Worm (Caenorhabditis elegans) whole organism, L1 larva: ENCODE measurements around the gene fbxa-104.

ENCODE experiments used
- C04F5.9 ChIP-seq: sonication (generic microtip); optimal IDR thresholded peaks from 2 replicates; lab custom pipeline; 2016; ENCODE audit warnings: missing genetic modification characterization, missing compliant biosample characterization
- F16B12.6 ChIP-seq: fragments of 150-350 bp; optimal IDR thresholded peaks from 2 replicates; lab custom pipeline; 2014; ENCODE audit warnings: missing biosample characterization, missing genetic modification characterization
- aha-1 ChIP-seq: fragments of 150-350 bp; optimal IDR thresholded peaks from 2 replicates; lab custom pipeline; 2014; ENCODE audit warnings: missing biosample characterization, missing genetic modification characterization
- aly-2 ChIP-seq: fragments of 150-350 bp; optimal IDR thresholded peaks from 2 replicates; lab custom pipeline; 2014; ENCODE audit warnings: missing biosample characterization, missing genetic modification characterization
- ama-1 ChIP-seq: fragments of 150-350 bp; optimal IDR thresholded peaks from 2 replicates; lab custom pipeline; 2014
- ces-1 ChIP-seq: fragments of 150-350 bp; optimal IDR thresholded peaks from 2 replicates; lab custom pipeline; 2014; ENCODE audit warnings: missing biosample characterization, missing genetic modification reagents, missing genetic modification characterization
- dpl-1 ChIP-seq, 3 experiments: fragments of 150-350 bp in 2 of 3; sonication (generic microtip) in 1 of 3; optimal IDR thresholded peaks; 2 replicates each; lab custom pipeline; 2014 to 2017; ENCODE audit warnings: missing biosample characterization in 3 of 3, missing genetic modification characterization in 3 of 3, missing genetic modification reagents in 3 of 3
- dsc-1 ChIP-seq: sonication (generic microtip); optimal IDR thresholded peaks from 2 replicates; lab custom pipeline; 2016; ENCODE audit warnings: mild to moderate bottlenecking, missing genetic modification characterization, missing compliant biosample characterization
- efl-1 ChIP-seq, 4 experiments: fragments of 150-350 bp; optimal IDR thresholded peaks in 3 of 4; peaks in 1 of 4; 1 replicate in 1 of 4; 2 replicates in 3 of 4; lab custom pipeline; 2014; ENCODE audit warnings: missing biosample characterization in 2 of 4, missing genetic modification characterization in 2 of 4, missing genetic modification reagents in 2 of 4
- elt-2 ChIP-seq: sonication (generic microtip); optimal IDR thresholded peaks from 2 replicates; lab custom pipeline; 2016; ENCODE audit warnings: missing genetic modification characterization, mild to moderate bottlenecking, inconsistent platforms, missing compliant biosample characterization, missing genetic modification reagents
- elt-3 ChIP-seq, 6 experiments: fragments of 150-350 bp in 1 of 6; sonication (generic microtip); optimal IDR thresholded peaks; 2 replicates each; lab custom pipeline; 2017 to 2018; ENCODE audit warnings: missing biosample characterization in 6 of 6, missing genetic modification characterization in 6 of 6, inconsistent platforms in 1 of 6
- ets-5 ChIP-seq: fragments of 200-800 bp; sonication (Bioruptor generic); IDR thresholded peaks from 2 replicates; pipeline ENCODE4 v1.3.6; 2022; ENCODE audit warnings: missing genetic modification characterization, missing compliant biosample characterization
- fkh-4 ChIP-seq: sonication (generic microtip); optimal IDR thresholded peaks from 2 replicates; lab custom pipeline; 2016; ENCODE audit warnings: missing compliant biosample characterization, missing genetic modification characterization, borderline replicate concordance
- fos-1 ChIP-seq: fragments of 150-350 bp; optimal IDR thresholded peaks from 2 replicates; lab custom pipeline; 2014; ENCODE audit warnings: missing biosample characterization, missing genetic modification characterization
- grh-1 ChIP-seq: fragments of 200-800 bp; sonication (Bioruptor generic); IDR thresholded peaks from 2 replicates; pipeline ENCODE4 v1.3.6; 2022; ENCODE audit warnings: missing genetic modification reagents, missing genetic modification characterization, missing compliant biosample characterization
- hlh-17 ChIP-seq: fragments of 200-800 bp; sonication (Bioruptor generic); optimal IDR thresholded peaks from 2 replicates; lab custom pipeline; 2018; ENCODE audit warnings: missing genetic modification characterization, mild to moderate bottlenecking, missing compliant biosample characterization, moderate library complexity, borderline replicate concordance
- hlh-4 ChIP-seq: sonication (generic microtip); optimal IDR thresholded peaks from 2 replicates; lab custom pipeline; 2016; ENCODE audit warnings: mild to moderate bottlenecking, missing genetic modification characterization, missing compliant biosample characterization
- hpl-2 ChIP-seq: fragments of 150-350 bp; optimal IDR thresholded peaks from 2 replicates; lab custom pipeline; 2014; ENCODE audit warnings: missing biosample characterization, missing genetic modification reagents, missing genetic modification characterization
- isw-1 ChIP-seq: fragments of 200-800 bp; sonication (Bioruptor generic); IDR thresholded peaks from 2 replicates; pipeline ENCODE4 v1.3.6; 2022; ENCODE audit warnings: missing genetic modification characterization, missing compliant biosample characterization
- lir-3 ChIP-seq: sonication (generic microtip); optimal IDR thresholded peaks from 2 replicates; lab custom pipeline; 2016; ENCODE audit warnings: mild to moderate bottlenecking, missing genetic modification characterization, moderate library complexity, missing compliant biosample characterization; ENCODE audit not compliant: poor library complexity
- mab-9 ChIP-seq: fragments of 200-800 bp; sonication (Bioruptor generic); IDR thresholded peaks from 2 replicates; pipeline ENCODE4 v1.3.6; 2022; ENCODE audit warnings: missing genetic modification reagents, missing genetic modification characterization, missing compliant biosample characterization
- mdl-1 ChIP-seq, 2 experiments: fragments of 150-350 bp; optimal IDR thresholded peaks; 2 replicates each; lab custom pipeline; 2014 to 2017; ENCODE audit warnings: missing biosample characterization in 2 of 2, missing genetic modification characterization in 2 of 2, inconsistent platforms in 1 of 2
- mef-2 ChIP-seq: fragments of 150-350 bp; optimal IDR thresholded peaks from 2 replicates; lab custom pipeline; 2014; ENCODE audit warnings: missing biosample characterization, missing genetic modification characterization
- nhr-11 ChIP-seq: fragments of 150-350 bp; optimal IDR thresholded peaks from 2 replicates; lab custom pipeline; 2014; ENCODE audit warnings: missing biosample characterization, missing genetic modification characterization
- nhr-28 ChIP-seq: fragments of 150-350 bp; optimal IDR thresholded peaks from 2 replicates; lab custom pipeline; 2014; ENCODE audit warnings: missing biosample characterization, missing genetic modification characterization
- nhr-71 ChIP-seq: sonication (generic microtip); optimal IDR thresholded peaks from 2 replicates; lab custom pipeline; 2016; ENCODE audit warnings: mild to moderate bottlenecking, missing genetic modification characterization, moderate library complexity, missing compliant biosample characterization
- pax-3 ChIP-seq: fragments of 200-800 bp; sonication (Bioruptor generic); optimal IDR thresholded peaks from 2 replicates; lab custom pipeline; 2018; ENCODE audit warnings: mild to moderate bottlenecking, missing genetic modification characterization, moderate library complexity, missing compliant biosample characterization
- skn-1 ChIP-seq: fragments of 150-350 bp; optimal IDR thresholded peaks from 2 replicates; lab custom pipeline; 2014; ENCODE audit warnings: missing biosample characterization, missing genetic modification characterization
- sup-37 ChIP-seq: fragments of 200-800 bp; sonication (Bioruptor generic); optimal IDR thresholded peaks from 2 replicates; lab custom pipeline; 2018; ENCODE audit warnings: mild to moderate bottlenecking, missing genetic modification characterization, missing compliant biosample characterization
- swsn-7 ChIP-seq: sonication (generic microtip); optimal IDR thresholded peaks from 2 replicates; lab custom pipeline; 2016; ENCODE audit warnings: missing genetic modification characterization, missing compliant biosample characterization
- unc-30 ChIP-seq: sonication (generic microtip); optimal IDR thresholded peaks from 2 replicates; lab custom pipeline; 2017; ENCODE audit warnings: missing biosample characterization, missing genetic modification characterization
- unc-62 ChIP-seq: fragments of 150-350 bp; optimal IDR thresholded peaks from 2 replicates; lab custom pipeline; 2014; ENCODE audit warnings: missing biosample characterization, missing genetic modification reagents, missing genetic modification characterization
- unc-86 ChIP-seq: sonication (generic microtip); optimal IDR thresholded peaks from 2 replicates; lab custom pipeline; 2016; ENCODE audit warnings: missing genetic modification characterization, missing compliant biosample characterization
- xbp-1 ChIP-seq: sonication (generic microtip); optimal IDR thresholded peaks from 2 replicates; lab custom pipeline; 2016; ENCODE audit warnings: missing genetic modification characterization, missing compliant biosample characterization
- zip-4 ChIP-seq: fragments of 200-800 bp; sonication (Bioruptor generic); optimal IDR thresholded peaks from 2 replicates; lab custom pipeline; 2018; ENCODE audit warnings: mild to moderate bottlenecking, missing genetic modification characterization, moderate library complexity, missing compliant biosample characterization

Gene fbxa-104

DNA sequence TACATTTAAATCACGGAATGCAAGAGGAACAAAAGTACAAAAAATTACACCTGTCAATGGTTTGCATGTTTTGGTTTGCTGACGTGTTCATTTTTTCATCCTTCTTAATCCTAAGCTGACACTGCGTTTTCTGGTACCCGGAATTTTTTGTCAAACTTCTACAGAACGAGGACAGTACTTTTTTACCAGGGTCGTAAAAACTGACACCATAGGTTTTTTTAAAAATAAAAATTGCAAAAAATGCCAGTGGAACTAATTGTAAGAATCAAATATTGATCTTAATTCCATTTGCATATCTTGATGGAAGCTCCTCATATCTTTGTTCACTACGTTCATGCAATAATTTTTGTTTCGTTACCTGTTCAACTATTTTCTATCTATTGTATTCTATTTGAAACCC, 18.6 kb downstream of the fbxa-104 start, which contains the start of gene srh-258:
Gene srh-258, plus strand, starts transcription at position 301 of the 400 bp plus-strand sequence.
- no peak for TF ChIP-seq C04F5.9 (tag; lab: Kevin White, UChicago)
- TF ChIP-seq nhr-71 (tag; lab: Kevin White, UChicago) = no peak
- no peak for TF ChIP-seq F16B12.6
- TF ChIP-seq mab-9 (GFP tag; lab: Robert Waterston, UW) = no peak
- TF ChIP-seq lir-3 (tag; lab: Kevin White, UChicago) = no peak
- TF ChIP-seq xbp-1 (tag; lab: Kevin White, UChicago) = no peak
- TF ChIP-seq pax-3 (tag; lab: Kevin White, UChicago) = no peak
- TF ChIP-seq sup-37 = no peak

ce11 chrV:15401856-15402314, 21.6 kb downstream of the fbxa-104 start, which contains the start of gene fbxa-135:
Gene fbxa-135 (plus strand): TSS chrV:15402264.
- TF ChIP-seq dpl-1 (GFP tag; optimal IDR thresholded peaks at IDR 0.05; lab: Kevin White, UChicago) = no peak
- peak; percentile 3 for TF ChIP-seq elt-2
- TF ChIP-seq, all 84 proteins: peak for 1

DNA sequence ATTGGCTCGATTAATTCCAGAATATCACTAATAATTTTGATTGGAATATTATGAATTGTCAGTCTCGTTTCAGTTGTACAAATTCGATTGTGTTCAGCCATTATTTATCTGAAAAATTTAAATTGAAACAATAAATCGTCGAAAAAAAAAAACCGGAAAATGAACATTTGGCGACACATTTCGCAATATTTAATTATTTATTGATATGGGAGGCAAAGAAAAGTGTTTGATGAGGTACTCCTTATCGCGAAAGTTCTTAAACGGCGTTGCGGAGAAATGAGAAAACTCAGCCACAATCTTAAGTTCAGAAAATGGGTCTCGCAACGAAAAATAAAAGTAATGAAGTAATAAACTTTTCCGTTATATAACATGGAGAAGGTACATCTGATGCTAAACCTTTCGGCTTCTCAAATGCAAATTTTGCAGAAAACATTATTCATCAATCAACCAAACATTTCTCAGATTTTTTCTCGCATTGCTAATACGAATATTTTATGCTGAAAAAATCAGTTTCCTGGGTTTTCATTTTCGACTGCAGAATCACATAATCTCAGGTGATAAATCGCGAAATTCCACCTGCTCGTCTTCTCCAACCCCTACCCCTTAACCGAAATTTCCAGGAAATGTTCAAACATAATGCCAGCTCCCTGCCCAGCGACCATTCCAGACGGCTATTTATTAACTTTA, 23.6 kb downstream of the fbxa-104 start, which contains the start of the genes T06E6.15 and sri-7:
Gene T06E6.15, minus strand, starts transcription at position 101 of the 687 bp plus-strand sequence.
Gene sri-7, plus strand, starts transcription at position 637 of the 687 bp plus-strand sequence.
- TF ChIP-seq efl-1 (optimal IDR thresholded peaks at IDR 0.05; lab: Kevin White, UChicago) (no peak), efl-1 (GFP tag; optimal IDR thresholded peaks at IDR 0.05 in 1 of 2; lab: Kevin White, UChicago) (peak in 1 of 2 experiments; percentile 40), hlh-4 (tag; lab: Kevin White, UChicago) (peak; percentile 89), hlh-17 (GFP tag; lab: Kevin White, UChicago) (no peak)
- TF ChIP-seq, all 84 proteins: peak for 2

DNA sequence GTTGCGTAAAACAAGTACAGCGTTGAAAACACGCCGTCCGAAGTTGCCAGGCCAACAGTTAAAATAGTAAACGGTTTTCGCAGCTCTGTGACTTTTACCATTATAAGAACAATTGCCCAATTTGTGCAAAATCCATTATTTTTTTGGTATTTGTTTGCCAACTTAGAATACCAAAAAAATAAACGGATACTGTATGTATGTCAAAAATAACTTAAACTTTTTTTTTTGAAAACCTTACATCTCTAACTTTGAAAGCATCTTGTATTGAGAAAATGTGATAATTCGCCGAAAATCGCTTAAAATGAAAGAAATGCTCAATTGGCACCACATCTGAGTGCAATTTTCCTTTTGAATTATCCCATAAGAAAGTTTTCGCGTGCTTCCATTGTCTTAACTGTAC, 24.8 kb downstream of the fbxa-104 start, which contains the start of gene fbxa-199:
Gene fbxa-199, minus strand, starts transcription at position 101 of the 400 bp plus-strand sequence.
- TF ChIP-seq nhr-28 (tag; lab: Kevin White, UChicago) (no peak), fkh-4 (no peak), isw-1 (GFP tag; lab: Robert Waterston, UW) (no peak), ces-1 (GFP tag; lab: Kevin White, UChicago) (no peak), ets-5 (GFP tag; lab: Robert Waterston, UW) (no peak), grh-1 (GFP tag; lab: Robert Waterston, UW) (no peak), nhr-11 (no peak), hlh-4 (tag; lab: Kevin White, UChicago) (no peak), aly-2 (tag; lab: Kevin White, UChicago) (no peak), unc-86 (tag; lab: Kevin White, UChicago) (no peak), ama-1 (lab: Kevin White, UChicago) (no peak), skn-1 (tag; lab: Kevin White, UChicago) (no peak), hpl-2 (GFP tag; lab: Kevin White, UChicago) (no peak), nhr-71 (tag; lab: Kevin White, UChicago) (no peak), elt-3 (tag; optimal IDR thresholded peaks at IDR 0.05; lab: Kevin White, UChicago) (no peak), swsn-7 (tag; lab: Kevin White, UChicago) (no peak), unc-30 (tag; lab: Kevin White, UChicago) (no peak), mef-2 (tag; lab: Kevin White, UChicago) (no peak)

DNA sequence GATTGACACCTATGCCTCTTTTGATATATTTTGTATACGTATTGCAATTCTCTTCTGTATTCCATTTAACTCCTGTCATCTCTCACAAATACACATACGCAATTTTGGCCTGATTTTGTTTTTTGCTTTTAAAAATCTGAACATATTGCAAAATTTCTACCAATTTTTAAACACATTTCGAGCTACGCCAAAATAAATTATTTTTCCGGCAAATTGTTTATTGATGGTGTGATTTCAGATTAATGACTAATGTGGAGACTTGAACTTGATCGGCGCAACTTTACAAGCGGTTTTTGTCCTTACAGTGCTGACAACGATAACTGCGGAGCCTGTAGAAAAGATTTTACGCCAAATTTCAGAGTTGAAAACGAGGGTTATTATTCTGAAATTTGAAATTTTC, 26.3 kb downstream of the fbxa-104 start:
- TF ChIP-seq dsc-1 (no peak), unc-62 (GFP tag; lab: Kevin White, UChicago) (no peak), zip-4 (GFP tag; lab: Kevin White, UChicago) (no peak), unc-86 (tag; lab: Kevin White, UChicago) (no peak), fos-1 (no peak), mdl-1 (tag; optimal IDR thresholded peaks at IDR 0.05; lab: Kevin White, UChicago) (no peak), nhr-28 (tag; lab: Kevin White, UChicago) (no peak), skn-1 (tag; lab: Kevin White, UChicago) (no peak), aha-1 (tag; lab: Kevin White, UChicago) (no peak)
